Fruit fly (Drosophila melanogaster) whole organism, embryonic: ENCODE results near the gene usp.
A peak's percentile ranks its signal among the peaks of the same experiment; 100 is the strongest.

Experiments used
- CG10321 ChIP-seq: fragments of 200-800 bp; sonication (Bioruptor generic); IDR thresholded peaks from 2 replicates; pipeline ENCODE4 v1.3.6; 2022; ENCODE audit warnings: missing biosample characterization, missing genetic modification characterization
- CG10543 ChIP-seq: fragments of 200-800 bp; sonication (Bioruptor generic); optimal IDR thresholded peaks from 3 replicates; lab custom pipeline; 2017; ENCODE audit warnings: missing biosample characterization, mild to moderate bottlenecking, missing genetic modification characterization, moderate library complexity
- CG11723 ChIP-seq: fragments of 200-800 bp; sonication (Bioruptor generic); optimal IDR thresholded peaks from 2 replicates; lab custom pipeline; 2017; ENCODE audit warnings: missing biosample characterization, mild to moderate bottlenecking, missing genetic modification characterization
- CG12071 ChIP-seq: fragments of 200-800 bp; sonication (Bioruptor generic); optimal IDR thresholded peaks from 3 replicates; lab custom pipeline; 2018; ENCODE audit warnings: missing biosample characterization, mild to moderate bottlenecking, missing genetic modification characterization
- CG1233 ChIP-seq: fragments of 200-800 bp; sonication (Bioruptor generic); optimal IDR thresholded peaks from 4 replicates; lab custom pipeline; 2018; ENCODE audit warnings: missing biosample characterization, mild to moderate bottlenecking, missing genetic modification characterization
- CG13123 ChIP-seq: fragments of 200-800 bp; sonication (Bioruptor generic); optimal IDR thresholded peaks from 2 replicates; lab custom pipeline; 2016; ENCODE audit warnings: missing biosample characterization, missing genetic modification characterization
- CG13287 ChIP-seq: fragments of 200-800 bp; sonication (Bioruptor generic); IDR thresholded peaks from 2 replicates; pipeline ENCODE4 v1.3.6; 2022; ENCODE audit warnings: missing biosample characterization, missing genetic modification characterization; ENCODE audit not compliant: partially characterized antibody
- CG14965 ChIP-seq: fragments of 200-800 bp; sonication (Bioruptor generic); optimal IDR thresholded peaks from 2 replicates; lab custom pipeline; 2016; ENCODE audit warnings: missing biosample characterization, missing genetic modification characterization, borderline replicate concordance
- CG15514 ChIP-seq: fragments of 200-800 bp; sonication (Bioruptor generic); optimal IDR thresholded peaks from 3 replicates; lab custom pipeline; 2017; ENCODE audit warnings: missing biosample characterization, missing genetic modification characterization, mild to moderate bottlenecking, moderate library complexity, missing genetic modification reagents
- CG17385 ChIP-seq: fragments of 200-800 bp; sonication (Bioruptor generic); optimal IDR thresholded peaks from 3 replicates; lab custom pipeline; 2018; ENCODE audit warnings: missing biosample characterization, mild to moderate bottlenecking, missing genetic modification characterization
- CG2875 ChIP-seq: fragments of 200-800 bp; sonication (Bioruptor generic); optimal IDR thresholded peaks from 2 replicates; lab custom pipeline; 2017; ENCODE audit warnings: missing biosample characterization, mild to moderate bottlenecking, missing genetic modification characterization, missing genetic modification reagents
- CG33557 ChIP-seq: fragments of 200-800 bp; sonication (Bioruptor generic); optimal IDR thresholded peaks from 2 replicates; lab custom pipeline; 2019; ENCODE audit warnings: missing biosample characterization, mild to moderate bottlenecking, missing genetic modification characterization, moderate library complexity
- CG3726 ChIP-seq: fragments of 200-800 bp; sonication (Bioruptor generic); IDR thresholded peaks from 3 replicates; pipeline ENCODE4, ENCODE4 v1.3.6; 2022; ENCODE audit warnings: missing biosample characterization, missing genetic modification characterization
- CG5180 ChIP-seq: fragments of 200-800 bp; sonication (Bioruptor generic); optimal IDR thresholded peaks from 3 replicates; lab custom pipeline; 2017; ENCODE audit warnings: missing biosample characterization, missing genetic modification characterization, mild to moderate bottlenecking, moderate library complexity, missing genetic modification reagents
- CG8290 ChIP-seq, 3 experiments: fragments of 200-800 bp; sonication (Bioruptor generic); optimal IDR thresholded peaks; 2 replicates each; lab custom pipeline; 2016 to 2019; ENCODE audit warnings: missing biosample characterization in 3 of 3, missing genetic modification characterization in 3 of 3, mild to moderate bottlenecking in 2 of 3, moderate library complexity in 1 of 3
- Dbx ChIP-seq: fragments of 200-800 bp; sonication (Bioruptor generic); IDR thresholded peaks from 3 replicates; pipeline ENCODE4 v1.3.6; 2022; ENCODE audit warnings: missing biosample characterization, missing genetic modification characterization
- Deaf1 ChIP-seq: fragments of 200-800 bp; optimal IDR thresholded peaks from 3 replicates; lab custom pipeline; 2019; ENCODE audit warnings: missing biosample characterization, mild to moderate bottlenecking, missing genetic modification characterization, moderate library complexity
- Dp ChIP-seq: fragments of 200-800 bp; sonication (Bioruptor generic); optimal IDR thresholded peaks from 2 replicates; lab custom pipeline; 2018; ENCODE audit warnings: missing biosample characterization, mild to moderate bottlenecking, missing genetic modification characterization, moderate library complexity
- Drgx ChIP-seq: fragments of 200-800 bp; sonication (Bioruptor generic); IDR thresholded peaks from 2 replicates; pipeline ENCODE4 v1.3.6; 2022; ENCODE audit warnings: missing biosample characterization, missing genetic modification characterization
- H2.0 ChIP-seq: fragments of 200-800 bp; sonication (Bioruptor generic); IDR thresholded peaks from 2 replicates; pipeline ENCODE4 v1.3.6; 2022; ENCODE audit warnings: missing biosample characterization, missing genetic modification characterization
- Jarid2 ChIP-seq: fragments of 200-800 bp; sonication (Bioruptor generic); optimal IDR thresholded peaks from 3 replicates; lab custom pipeline; 2017; ENCODE audit warnings: mild to moderate bottlenecking, missing biosample characterization, missing genetic modification reagents, missing genetic modification characterization
- MTF-1 ChIP-seq: fragments of 200-800 bp; sonication (Bioruptor generic); optimal IDR thresholded peaks from 2 replicates; lab custom pipeline; 2018; ENCODE audit warnings: missing biosample characterization, mild to moderate bottlenecking, missing genetic modification characterization, borderline replicate concordance
- Med ChIP-seq: fragments of 200-800 bp; sonication (Bioruptor generic); peaks from one replicate; lab custom pipeline; 2016; ENCODE audit warnings: missing biosample characterization, missing genetic modification characterization, mild to moderate bottlenecking, inconsistent platforms, moderate library complexity
- Nf-YC ChIP-seq: fragments of 200-800 bp; optimal IDR thresholded peaks from 3 replicates; lab custom pipeline; 2019; ENCODE audit warnings: missing biosample characterization, mild to moderate bottlenecking, missing genetic modification characterization, moderate library complexity
- Pdp1 ChIP-seq, 2 experiments: fragments of 200-800 bp; sonication (Bioruptor generic); optimal IDR thresholded peaks; 3 replicates each; lab custom pipeline; 2016; ENCODE audit warnings: missing biosample characterization in 2 of 2, missing genetic modification characterization in 2 of 2, mild to moderate bottlenecking in 1 of 2, moderate library complexity in 1 of 2
- Rfx ChIP-seq: fragments of 200-800 bp; sonication (Bioruptor generic); IDR thresholded peaks from 2 replicates; pipeline ENCODE4 v1.3.6; 2022; ENCODE audit warnings: missing biosample characterization, missing genetic modification characterization
- ap ChIP-seq: fragments of 200-800 bp; sonication (Bioruptor generic); IDR thresholded peaks from 2 replicates; pipeline ENCODE4 v1.3.6; 2022; ENCODE audit warnings: missing biosample characterization, missing genetic modification characterization
- bowl ChIP-seq: fragments of 200-800 bp; sonication (Bioruptor generic); IDR thresholded peaks from 2 replicates; pipeline ENCODE4 v1.3.6; 2022; ENCODE audit warnings: missing biosample characterization, missing genetic modification characterization
- cato ChIP-seq: fragments of 200-800 bp; sonication (Bioruptor generic); optimal IDR thresholded peaks from 2 replicates; lab custom pipeline; 2016; ENCODE audit warnings: missing biosample characterization, missing genetic modification characterization, borderline replicate concordance
- cg ChIP-seq: fragments of 200-800 bp; sonication (Bioruptor generic); optimal IDR thresholded peaks from 3 replicates; lab custom pipeline; 2019; ENCODE audit warnings: missing biosample characterization, mild to moderate bottlenecking, missing genetic modification characterization, moderate library complexity
- chm ChIP-seq: fragments of 200-800 bp; sonication (Bioruptor generic); IDR thresholded peaks from 2 replicates; pipeline ENCODE4 v1.3.6; 2022; ENCODE audit warnings: missing biosample characterization, missing genetic modification characterization
- chn ChIP-seq: fragments of 200-800 bp; sonication (Bioruptor generic); optimal IDR thresholded peaks from 2 replicates; lab custom pipeline; 2016; ENCODE audit warnings: missing biosample characterization, missing genetic modification characterization
- ci ChIP-seq: fragments of 200-800 bp; sonication (Bioruptor generic); IDR thresholded peaks from 3 replicates; pipeline ENCODE4 v1.3.6; 2022; ENCODE audit warnings: missing biosample characterization, missing genetic modification characterization
- cwo ChIP-seq: fragments of 200-800 bp; sonication (Bioruptor generic); optimal IDR thresholded peaks from 3 replicates; lab custom pipeline; 2017; ENCODE audit warnings: missing biosample characterization, missing genetic modification characterization, mild to moderate bottlenecking, moderate library complexity, missing genetic modification reagents
- dm ChIP-seq: fragments of 200-800 bp; sonication (Bioruptor generic); optimal IDR thresholded peaks from 3 replicates; lab custom pipeline; 2016; ENCODE audit warnings: missing biosample characterization, missing genetic modification characterization
- h ChIP-seq: fragments of >200 bp; optimal IDR thresholded peaks from 2 replicates; lab custom pipeline; 2017
- kni ChIP-seq: fragments of 200-800 bp; sonication (Bioruptor generic); optimal IDR thresholded peaks from 3 replicates; lab custom pipeline; 2017; ENCODE audit warnings: mild to moderate bottlenecking, missing biosample characterization, missing genetic modification reagents, missing genetic modification characterization
- knrl ChIP-seq: fragments of 200-800 bp; sonication (Bioruptor generic); IDR thresholded peaks from 3 replicates; pipeline ENCODE4 v1.3.6; 2022; ENCODE audit warnings: missing biosample characterization, missing genetic modification characterization; ENCODE audit not compliant: partially characterized antibody
- lab ChIP-seq: fragments of 200-800 bp; sonication (Bioruptor generic); optimal IDR thresholded peaks from 3 replicates; lab custom pipeline; 2017; ENCODE audit warnings: missing biosample characterization, missing genetic modification characterization, mild to moderate bottlenecking, moderate library complexity, missing genetic modification reagents
- mam ChIP-seq: fragments of 200-800 bp; sonication (Bioruptor generic); optimal IDR thresholded peaks from 3 replicates; lab custom pipeline; 2016; ENCODE audit warnings: missing biosample characterization, missing genetic modification characterization
- pfk ChIP-seq: fragments of 200-800 bp; sonication (Bioruptor generic); optimal IDR thresholded peaks from 2 replicates; lab custom pipeline; 2018; ENCODE audit warnings: missing biosample characterization, mild to moderate bottlenecking, missing genetic modification characterization, moderate library complexity
- prd ChIP-seq, 3 experiments: fragments of >200 bp in 2 of 3; fragments of 200-800 bp in 1 of 3; sonication (Bioruptor generic) in 1 of 3; optimal IDR thresholded peaks in 2 of 3; IDR thresholded peaks in 1 of 3; 2 replicates in 2 of 3; 3 replicates in 1 of 3; pipeline versions ENCODE4 v1.3.6 to Lab custom; 2017 to 2022; ENCODE audit warnings: missing biosample characterization in 1 of 3, missing genetic modification characterization in 1 of 3
- rib ChIP-seq: fragments of 200-800 bp; sonication (Bioruptor generic); IDR thresholded peaks from 2 replicates; pipeline ENCODE4 v1.3.6; 2022; ENCODE audit warnings: missing biosample characterization, missing genetic modification characterization
- sd ChIP-seq: fragments of 200-800 bp; sonication (Bioruptor generic); optimal IDR thresholded peaks from 3 replicates; lab custom pipeline; 2018; ENCODE audit warnings: missing biosample characterization, mild to moderate bottlenecking, missing genetic modification characterization, moderate library complexity
- sim ChIP-seq: fragments of 200-800 bp; sonication (Bioruptor generic); IDR thresholded peaks from 2 replicates; pipeline ENCODE4 v1.3.6; 2022; ENCODE audit warnings: missing biosample characterization, missing genetic modification characterization
- sr ChIP-seq: fragments of 200-800 bp; sonication (Bioruptor generic); IDR thresholded peaks from 3 replicates; pipeline ENCODE4 v1.3.6; 2022; ENCODE audit warnings: missing biosample characterization, missing genetic modification characterization
- vnd ChIP-seq: fragments of 200-800 bp; sonication (Bioruptor generic); IDR thresholded peaks from 3 replicates; pipeline ENCODE4 v1.3.6; 2022; ENCODE audit warnings: missing biosample characterization, missing genetic modification characterization; ENCODE audit not compliant: partially characterized antibody
- zen2 ChIP-seq: fragments of 200-800 bp; sonication (Bioruptor generic); IDR thresholded peaks from 3 replicates; pipeline ENCODE4 v1.3.6; 2022; ENCODE audit warnings: missing biosample characterization, missing genetic modification characterization; ENCODE audit not compliant: partially characterized antibody

Gene usp

DNA sequence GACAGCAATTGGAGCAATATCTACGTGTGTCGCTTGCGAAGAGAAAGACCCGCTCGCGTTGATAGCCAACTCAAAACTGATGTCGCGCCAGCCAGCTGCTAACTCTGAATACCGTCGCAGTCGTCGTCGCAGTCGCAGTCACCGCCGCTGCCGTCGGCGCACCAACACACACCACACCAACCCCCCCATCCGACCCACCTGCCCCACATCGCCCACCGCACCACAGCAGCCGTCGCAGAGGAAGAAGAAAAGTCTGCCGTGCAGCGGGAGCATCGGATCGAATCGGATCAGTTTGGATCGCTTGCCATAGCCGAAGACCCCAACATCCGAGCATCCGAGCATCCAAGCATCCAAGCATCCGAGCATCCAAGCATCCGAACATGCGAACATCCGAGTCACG, 5.7 kb downstream of the usp start (continued):
- TF ChIP-seq CG2875 (peak; percentile 13), mam (GFP tag; lab: Kevin White, UChicago) (no peak), vnd (GFP tag; lab: Robert Waterston, UW) (no peak), CG8290 (GFP tag; optimal IDR thresholded peaks at IDR 0.05; lab: Kevin White, UChicago) (no peak), CG8290 (tag; optimal IDR thresholded peaks at IDR 0.05; lab: Kevin White, UChicago) (peak in 1 of 2 experiments; percentile 56), Dbx (GFP tag; lab: Robert Waterston, UW) (peak; percentile 17; the same call in 1 of the 3 replicates), chm (peak; percentile 43; the same call in 1 of the 2 replicates), Nf-YC (tag; lab: Kevin White, UChicago) (peak; percentile 7), CG3726 (GFP tag; lab: Robert Waterston, UW) (no peak), ci (GFP tag; lab: Robert Waterston, UW) (peak; percentile 57; the same call in 2 of the 3 replicates), bowl (GFP tag; lab: Robert Waterston, UW) (0 out of 2 replicates have a peak, but pooled peaks have one; percentile 24), CG15514 (GFP tag; lab: Kevin White, UChicago) (peak; percentile 7), CG1233 (no peak), Deaf1 (peak; percentile 98), zen2 (GFP tag; lab: Robert Waterston, UW) (0 out of 3 replicates have a peak, but pooled peaks have one; percentile 23), cg (GFP tag; lab: Kevin White, UChicago) (peak; percentile 32), MTF-1 (GFP tag; lab: Kevin White, UChicago) (peak; percentile 16), sd (peak; percentile 37), prd (optimal IDR thresholded peaks at IDR 0.05; lab: Kevin White, UChicago) (no peak), prd (GFP tag; IDR thresholded peaks at IDR 0.05; lab: Robert Waterston, UW) (no peak), chn (peak; percentile 17), ap (no peak), kni (GFP tag; lab: Kevin White, UChicago) (peak; percentile 69), Jarid2 (GFP tag; lab: Kevin White, UChicago) (peak; percentile 76), knrl (GFP tag; lab: Robert Waterston, UW) (0 out of 3 replicates have a peak, but pooled peaks have one; percentile 25), Rfx (GFP tag; lab: Robert Waterston, UW) (peak; percentile 19), sr (peak; percentile 77), Med (peak; percentile 28), CG13287 (GFP tag; lab: Robert Waterston, UW) (peak; percentile 7; the same call in 1 of the 2 replicates), CG13123 (GFP tag; lab: Kevin White, UChicago) (no peak), CG17385 (GFP tag; lab: Kevin White, UChicago) (peak; percentile 32), pfk (GFP tag; lab: Kevin White, UChicago) (no peak), dm (GFP tag; lab: Kevin White, UChicago) (no peak), CG5180 (GFP tag; lab: Kevin White, UChicago) (peak; percentile 74), sim (GFP tag; lab: Robert Waterston, UW) (no peak), cwo (GFP tag; lab: Kevin White, UChicago) (peak; percentile 14)
- TF ChIP-seq, all 482 proteins: peak for 38

DNA sequence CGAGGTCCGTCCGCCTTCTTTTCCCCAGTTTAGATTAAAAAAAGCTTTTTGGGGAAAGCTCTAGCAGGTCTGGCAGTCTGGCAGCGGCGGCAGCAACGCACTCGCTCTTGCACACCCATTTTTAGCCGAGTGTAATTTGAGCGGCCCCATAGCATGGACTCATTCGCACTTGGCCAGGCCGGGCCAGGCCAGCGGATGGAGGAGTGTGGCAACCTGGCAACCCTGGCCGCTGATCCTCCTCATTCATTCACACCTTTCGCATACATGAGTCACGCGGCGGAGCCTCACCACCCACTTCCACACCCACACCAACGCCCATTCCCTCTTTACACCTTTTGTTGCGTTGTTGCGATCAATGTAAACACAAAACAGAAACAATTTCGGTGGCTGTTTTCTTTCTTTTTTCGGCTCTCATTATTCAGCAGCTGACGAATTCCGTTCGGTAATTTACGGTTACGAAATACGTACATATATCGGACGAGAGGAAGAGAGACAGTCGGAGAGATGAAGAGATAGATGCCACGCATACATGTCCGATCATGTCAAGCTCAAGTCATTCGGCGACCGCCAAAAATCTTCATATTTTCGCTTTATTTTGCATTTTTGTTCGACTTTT, 9.2 kb downstream of the usp start:
- TF ChIP-seq rib, result no peak
- peak in 1 of 2 experiments; percentile 59 for TF ChIP-seq Pdp1 (GFP tag; optimal IDR thresholded peaks at IDR 0.05; lab: Kevin White, UChicago)
- TF ChIP-seq H2.0, result no peak
- TF ChIP-seq lab (GFP tag; lab: Kevin White, UChicago), result peak; percentile 6
- TF ChIP-seq CG10543 (GFP tag; lab: Kevin White, UChicago), result peak; percentile 80
- TF ChIP-seq Drgx (GFP tag; lab: Robert Waterston, UW), result no peak
- TF ChIP-seq CG11723 (GFP tag; lab: Kevin White, UChicago), result no peak
- peak; percentile 34 for TF ChIP-seq Deaf1
- no peak for TF ChIP-seq CG33557
- TF ChIP-seq CG14965 (GFP tag; lab: Kevin White, UChicago), result no peak
- no peak for TF ChIP-seq cato (GFP tag; lab: Kevin White, UChicago)
- peak; percentile 84 for TF ChIP-seq sd
- TF ChIP-seq Dp (GFP tag; lab: Kevin White, UChicago), result no peak
- peak; percentile 82 for TF ChIP-seq CG10321 (GFP tag; lab: Robert Waterston, UW)
- no peak for TF ChIP-seq h (lab: Kevin White, UChicago)
- TF ChIP-seq CG12071, result no peak
